Worm (Caenorhabditis elegans) whole organism, late embryonic: ENCODE results near the gene cccp-1.

ENCODE experiments used
- C08G9.2 ChIP-seq: sonication (generic microtip); optimal IDR thresholded peaks from 2 replicates; lab custom pipeline; 2016; ENCODE audit warnings: mild to moderate bottlenecking, missing genetic modification characterization, moderate library complexity, missing compliant biosample characterization
- K09A11.1 ChIP-seq: sonication (generic microtip); optimal IDR thresholded peaks from 2 replicates; lab custom pipeline; 2017; ENCODE audit warnings: antibody characterized with exemption, mild to moderate bottlenecking, missing genetic modification characterization, missing compliant biosample characterization; ENCODE audit not compliant: insufficient read depth
- T23F11.4 ChIP-seq: fragments of 200-800 bp; sonication (Bioruptor generic); optimal IDR thresholded peaks from 2 replicates; lab custom pipeline; 2018; ENCODE audit warnings: mild to moderate bottlenecking, missing genetic modification characterization, missing compliant biosample characterization
- Y22D7AL.16 ChIP-seq: sonication (generic microtip); optimal IDR thresholded peaks from 2 replicates; lab custom pipeline; 2016; ENCODE audit warnings: missing genetic modification characterization, missing compliant biosample characterization
- ama-1 ChIP-seq: fragments of 150-350 bp; optimal IDR thresholded peaks from 2 replicates; lab custom pipeline; 2014
- ceh-14 ChIP-seq: sonication (generic microtip); optimal IDR thresholded peaks from 2 replicates; lab custom pipeline; 2016; ENCODE audit warnings: missing genotype, missing genetic modification characterization, missing compliant biosample characterization
- ceh-18 ChIP-seq: sonication (generic microtip); optimal IDR thresholded peaks from 2 replicates; lab custom pipeline; 2016; ENCODE audit warnings: missing genetic modification characterization, missing compliant biosample characterization
- ceh-19 ChIP-seq: fragments of 200-800 bp; sonication (Bioruptor generic); optimal IDR thresholded peaks from 2 replicates; lab custom pipeline; 2018; ENCODE audit warnings: mild to moderate bottlenecking, missing genetic modification characterization, missing compliant biosample characterization
- ceh-48 ChIP-seq: sonication (generic microtip); optimal IDR thresholded peaks from 2 replicates; lab custom pipeline; 2016; ENCODE audit warnings: missing genetic modification characterization, inconsistent platforms, missing compliant biosample characterization
- ceh-6 ChIP-seq: fragments of 200-800 bp; sonication (Bioruptor generic); optimal IDR thresholded peaks from 2 replicates; lab custom pipeline; 2018; ENCODE audit warnings: mild to moderate bottlenecking, missing genetic modification characterization, missing compliant biosample characterization
- ceh-9 ChIP-seq: sonication (generic microtip); optimal IDR thresholded peaks from 2 replicates; lab custom pipeline; 2016; ENCODE audit warnings: mild to moderate bottlenecking, missing genetic modification characterization, inconsistent platforms, missing compliant biosample characterization
- dmd-4 ChIP-seq: sonication (generic microtip); optimal IDR thresholded peaks from 2 replicates; lab custom pipeline; 2016; ENCODE audit warnings: borderline replicate concordance, missing genetic modification characterization, missing compliant biosample characterization
- dve-1 ChIP-seq: sonication (generic microtip); optimal IDR thresholded peaks from 2 replicates; lab custom pipeline; 2017; ENCODE audit warnings: antibody characterized with exemption, mild to moderate bottlenecking, missing genetic modification characterization, missing compliant biosample characterization
- eyg-1 ChIP-seq: sonication (generic microtip); optimal IDR thresholded peaks from 2 replicates; lab custom pipeline; 2016; ENCODE audit warnings: missing genotype, missing genetic modification characterization, missing compliant biosample characterization
- fkh-6 ChIP-seq: sonication (generic microtip); optimal IDR thresholded peaks from 2 replicates; lab custom pipeline; 2016; ENCODE audit warnings: missing genetic modification characterization, missing compliant biosample characterization
- gmeb-2 ChIP-seq: sonication (generic microtip); optimal IDR thresholded peaks from 2 replicates; lab custom pipeline; 2016; ENCODE audit warnings: missing genetic modification characterization, inconsistent platforms, missing compliant biosample characterization
- hlh-15 ChIP-seq: sonication (generic microtip); optimal IDR thresholded peaks from 2 replicates; lab custom pipeline; 2016; ENCODE audit warnings: missing genetic modification characterization, missing compliant biosample characterization
- hlh-6 ChIP-seq: sonication (generic microtip); optimal IDR thresholded peaks from 2 replicates; lab custom pipeline; 2016; ENCODE audit warnings: missing genotype, missing genetic modification characterization, missing compliant biosample characterization
- madf-2 ChIP-seq: sonication (generic microtip); optimal IDR thresholded peaks from 2 replicates; lab custom pipeline; 2017; ENCODE audit warnings: missing genetic modification characterization, missing compliant biosample characterization
- mec-3 ChIP-seq: sonication (generic microtip); optimal IDR thresholded peaks from 2 replicates; lab custom pipeline; 2016; ENCODE audit warnings: borderline replicate concordance, missing genetic modification characterization, missing compliant biosample characterization
- nhr-11 ChIP-seq: fragments of 150-350 bp; optimal IDR thresholded peaks from 2 replicates; lab custom pipeline; 2014; ENCODE audit warnings: missing biosample characterization, missing genetic modification characterization
- nhr-232 ChIP-seq: sonication (generic microtip); optimal IDR thresholded peaks from 2 replicates; lab custom pipeline; 2016; ENCODE audit warnings: missing genetic modification characterization, missing compliant biosample characterization
- npax-4 ChIP-seq: sonication (generic microtip); optimal IDR thresholded peaks from 2 replicates; lab custom pipeline; 2016; ENCODE audit warnings: missing genetic modification characterization, missing compliant biosample characterization
- pat-9 ChIP-seq: fragments of 200-800 bp; sonication (Bioruptor generic); optimal IDR thresholded peaks from 2 replicates; lab custom pipeline; 2018; ENCODE audit warnings: mild to moderate bottlenecking, missing genetic modification characterization, moderate library complexity, missing compliant biosample characterization
- pha-4 ChIP-seq: fragments of 150-350 bp; optimal IDR thresholded peaks from 2 replicates; lab custom pipeline; 2018; ENCODE audit warnings: missing biosample characterization, missing genetic modification reagents, missing genetic modification characterization
- ref-2 ChIP-seq: sonication (generic microtip); optimal IDR thresholded peaks from 2 replicates; lab custom pipeline; 2016; ENCODE audit warnings: missing genetic modification characterization, missing compliant biosample characterization
- sox-4 ChIP-seq: sonication (generic microtip); optimal IDR thresholded peaks from 2 replicates; lab custom pipeline; 2017; ENCODE audit warnings: mild to moderate bottlenecking, missing genetic modification characterization, inconsistent platforms, missing compliant biosample characterization
- syd-9 ChIP-seq: sonication (generic microtip); optimal IDR thresholded peaks from 2 replicates; lab custom pipeline; 2016; ENCODE audit warnings: mild to moderate bottlenecking, missing genetic modification characterization, moderate library complexity, missing compliant biosample characterization
- tbx-2 ChIP-seq: sonication (generic microtip); optimal IDR thresholded peaks from 2 replicates; lab custom pipeline; 2016; ENCODE audit warnings: missing genetic modification characterization, missing compliant biosample characterization
- tbx-7 ChIP-seq: sonication (generic microtip); optimal IDR thresholded peaks from 2 replicates; lab custom pipeline; 2016; ENCODE audit warnings: missing genotype, missing genetic modification characterization, missing compliant biosample characterization
- unc-3 ChIP-seq, 2 experiments: fragments of 200-800 bp in 1 of 2; sonication (Bioruptor generic) in 1 of 2; sonication (generic microtip) in 1 of 2; conservative IDR thresholded peaks in 1 of 2; optimal IDR thresholded peaks in 1 of 2; 2 replicates each; pipeline versions ENCODE4 v1.3.6 to Lab custom; 2016 to 2022; ENCODE audit warnings: missing compliant biosample characterization in 2 of 2, missing genetic modification characterization in 2 of 2, missing genetic modification reagents in 1 of 2
- unc-42 ChIP-seq: sonication (generic microtip); optimal IDR thresholded peaks from 2 replicates; lab custom pipeline; 2016; ENCODE audit warnings: missing genotype, missing genetic modification characterization, missing compliant biosample characterization
- zip-5 ChIP-seq: sonication (generic microtip); optimal IDR thresholded peaks from 2 replicates; lab custom pipeline; 2016; ENCODE audit warnings: missing genetic modification characterization, missing compliant biosample characterization
- ztf-16 ChIP-seq: sonication (generic microtip); optimal IDR thresholded peaks from 2 replicates; lab custom pipeline; 2017; ENCODE audit warnings: missing genetic modification characterization, missing compliant biosample characterization

Gene cccp-1

DNA sequence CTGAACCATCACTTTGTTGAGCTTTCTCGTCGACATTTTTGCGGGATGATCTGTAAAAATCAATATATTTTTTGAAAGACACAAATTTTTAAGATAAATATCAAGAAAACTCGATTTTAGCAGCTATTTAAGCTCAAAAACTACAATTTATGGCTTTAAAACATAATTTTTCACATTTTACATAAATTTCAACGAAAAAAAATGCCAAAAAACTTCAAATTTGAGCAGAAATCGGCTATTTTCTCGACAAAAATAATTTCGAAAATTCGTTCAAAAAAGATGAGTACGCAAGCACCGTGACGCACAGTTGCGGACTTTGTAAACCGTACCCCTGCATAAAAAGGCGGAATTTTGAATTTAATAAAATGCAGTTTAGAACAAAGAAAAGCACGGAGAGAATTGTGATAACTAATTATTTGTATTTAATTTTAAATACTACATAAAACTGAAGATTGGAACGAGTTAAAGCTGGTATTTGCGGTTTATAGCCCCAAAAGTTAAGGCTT lies 43.0 kb upstream of the cccp-1 start, which contains the start of gene snr-6 (continued):
- TF ChIP-seq unc-3 (GFP tag; conservative IDR thresholded peaks at IDR 0.05; lab: Robert Waterston, UW) (no peak), unc-3 (tag; optimal IDR thresholded peaks at IDR 0.05; lab: Kevin White, UChicago) (no peak), gmeb-2 (no peak), nhr-11 (no peak), tbx-7 (tag; lab: Kevin White, UChicago) (no peak), mec-3 (tag; lab: Kevin White, UChicago) (no peak), C08G9.2 (no peak)

DNA sequence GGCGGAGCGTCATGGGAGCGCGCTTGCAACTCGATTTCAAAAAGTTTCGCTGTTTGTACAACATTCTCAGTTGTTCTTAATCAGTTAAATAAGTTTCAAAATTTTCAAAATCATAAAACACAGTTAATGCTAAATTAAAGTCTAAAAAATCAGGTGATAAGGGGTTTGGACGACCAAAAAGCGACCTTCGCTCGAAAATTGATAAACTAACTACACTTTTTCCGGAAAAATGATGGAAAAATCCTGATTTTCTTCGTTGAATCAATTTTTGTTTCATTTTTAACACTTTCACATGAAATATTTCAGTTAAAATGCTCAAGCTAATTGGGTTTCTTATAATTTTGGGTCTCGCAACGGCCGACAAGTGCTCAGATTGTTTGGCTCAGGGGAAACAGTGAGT lies 42.5 kb upstream of the cccp-1 start, which contains the start of gene Y49E10.16:
TSS of gene Y49E10.16 (plus strand) at position 301 of the 400 bp plus-strand sequence.
- TF ChIP-seq hlh-15 = no peak

DNA sequence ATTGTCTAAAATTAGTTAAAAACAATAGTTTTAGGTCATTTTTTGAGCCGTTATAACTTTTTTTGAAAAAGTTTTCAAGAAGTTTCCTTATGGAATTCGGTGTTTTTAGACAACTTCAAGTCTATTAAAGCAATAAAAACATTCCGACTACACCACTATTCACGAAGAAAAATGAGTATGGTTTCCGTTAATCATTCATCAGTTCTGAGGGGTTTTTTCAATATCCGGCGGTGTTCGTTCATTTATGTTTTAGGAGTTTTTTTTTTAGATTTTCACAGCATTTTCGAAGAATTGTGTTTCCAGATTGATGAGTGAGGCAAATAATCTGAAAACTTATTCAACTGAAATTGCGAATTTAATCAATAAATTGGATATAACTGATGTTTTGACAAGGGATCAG lies 38.6 kb upstream of the cccp-1 start, which contains the start of gene Y49E10.27:
TSS of gene Y49E10.27 (plus strand) at position 301 of the 400 bp plus-strand sequence.
- TF ChIP-seq unc-42 (no peak), ztf-16 (tag; lab: Kevin White, UChicago) (no peak), T23F11.4 (GFP tag; lab: Kevin White, UChicago) (no peak), zip-5 (tag; lab: Kevin White, UChicago) (no peak), ceh-6 (GFP tag; lab: Kevin White, UChicago) (no peak), dve-1 (tag; lab: Kevin White, UChicago) (no peak), pha-4 (no peak), ceh-18 (tag; lab: Kevin White, UChicago) (no peak), sox-4 (tag; lab: Kevin White, UChicago) (no peak), ceh-9 (tag; lab: Kevin White, UChicago) (no peak), madf-2 (tag; lab: Kevin White, UChicago) (no peak), tbx-2 (no peak), dmd-4 (tag; lab: Kevin White, UChicago) (no peak), ceh-14 (tag; lab: Kevin White, UChicago) (no peak)

DNA sequence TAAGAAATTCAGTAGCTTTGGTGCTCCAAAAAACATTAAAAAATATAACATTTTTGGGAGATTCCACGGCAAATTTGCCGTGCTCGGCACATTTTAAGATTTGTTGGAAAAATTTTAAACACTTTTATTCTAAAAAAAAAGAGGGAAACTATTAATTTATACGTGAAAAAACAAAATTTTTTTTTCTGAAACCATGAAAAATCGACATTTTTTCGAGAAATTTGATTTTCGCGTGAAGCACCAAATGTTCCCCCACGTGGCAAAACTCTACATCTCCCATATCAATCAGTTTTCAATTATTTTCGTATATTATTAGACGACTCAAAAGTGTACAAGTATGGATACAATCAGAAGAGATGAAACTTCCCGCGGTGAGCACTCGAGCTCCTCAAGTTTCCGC lies 36.5 kb upstream of the cccp-1 start, which contains the start of gene fbxa-218:
TSS of gene fbxa-218 (plus strand) at position 301 of the 400 bp plus-strand sequence.
- TF ChIP-seq npax-4 (tag; lab: Kevin White, UChicago) (no peak), ref-2 (no peak)

DNA sequence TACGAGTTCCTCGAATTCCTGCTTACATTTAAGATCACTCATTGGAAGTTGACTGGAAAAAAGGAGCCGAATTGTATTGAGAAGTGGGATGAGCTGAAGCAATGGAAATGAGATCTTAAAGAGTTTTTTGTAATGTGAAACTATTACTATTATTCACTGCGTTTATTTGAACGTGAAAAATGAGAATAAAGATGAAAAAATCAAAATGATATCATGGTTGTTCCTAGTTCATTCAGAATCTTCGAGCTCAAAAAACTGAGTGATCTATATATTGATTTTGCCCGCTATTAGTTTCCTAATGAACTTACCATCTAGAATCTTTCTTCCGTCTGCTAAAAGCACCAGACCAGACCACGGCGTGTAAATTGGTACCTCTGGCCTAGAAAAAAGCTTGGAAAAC lies 35.7 kb upstream of the cccp-1 start:
- no peak for TF ChIP-seq ceh-48 (tag; lab: Kevin White, UChicago)
- no peak for TF ChIP-seq Y22D7AL.16 (tag; lab: Kevin White, UChicago)
- no peak for TF ChIP-seq ama-1 (lab: Kevin White, UChicago)
- TF ChIP-seq npax-4 (tag; lab: Kevin White, UChicago) = no peak
- no peak for TF ChIP-seq zip-5 (tag; lab: Kevin White, UChicago)
- no peak for TF ChIP-seq hlh-6 (tag; lab: Kevin White, UChicago)
- no peak for TF ChIP-seq eyg-1 (tag; lab: Kevin White, UChicago)
- no peak for TF ChIP-seq ceh-14 (tag; lab: Kevin White, UChicago)
- no peak for TF ChIP-seq pat-9 (tag; lab: Kevin White, UChicago)
- TF ChIP-seq unc-42 = no peak
- no peak for TF ChIP-seq K09A11.1 (tag; lab: Kevin White, UChicago)
- no peak for TF ChIP-seq nhr-232 (tag; lab: Kevin White, UChicago)
- no peak for TF ChIP-seq syd-9 (tag; lab: Kevin White, UChicago)
- no peak for TF ChIP-seq ceh-19
- no peak for TF ChIP-seq fkh-6 (tag; lab: Kevin White, UChicago)
- TF ChIP-seq hlh-15 = no peak
- TF ChIP-seq, all 69 proteins: peak for 0
